Fruit fly (Drosophila melanogaster): Measurements from ENCODE around the gene CG4502.

CG4502 gene

dm6 chr2L:7154861-7155594 is 49.0 kb downstream of the CG4502 start (continued):
- no peak for TF ChIP-seq CG15479 (GFP tag; optimal IDR thresholded peaks at IDR 0.05)
- TF ChIP-seq CG17568 (GFP tag; optimal IDR thresholded peaks at IDR 0.05), result no peak
- no peak for TF ChIP-seq NC2β (GFP tag; optimal IDR thresholded peaks at IDR 0.05)
- TF ChIP-seq Dbx (GFP tag; IDR thresholded peaks at IDR 0.05), result no peak
- TF ChIP-seq Usf (GFP tag; optimal IDR thresholded peaks at IDR 0.05), result no peak
- TF ChIP-seq odd (GFP tag; optimal IDR thresholded peaks at IDR 0.05), result no peak
- peak; percentile 25 for TF ChIP-seq nmo (GFP tag; optimal IDR thresholded peaks at IDR 0.05)
- peak; percentile 36 for TF ChIP-seq az2 (GFP tag; optimal IDR thresholded peaks at IDR 0.05)
- TF ChIP-seq CG6683 (GFP tag; optimal IDR thresholded peaks at IDR 0.05), result no peak
- TF ChIP-seq ash1 (GFP tag; optimal IDR thresholded peaks at IDR 0.05), result no peak
- TF ChIP-seq CG11723 (GFP tag; optimal IDR thresholded peaks at IDR 0.05), result no peak
- peak; percentile 31 for TF ChIP-seq CG18262 (tag; optimal IDR thresholded peaks at IDR 0.05)
- TF ChIP-seq HmgZ (tag; optimal IDR thresholded peaks at IDR 0.05), result no peak
- no peak for TF ChIP-seq slou (GFP tag; optimal IDR thresholded peaks at IDR 0.05)
- TF ChIP-seq hb (GFP tag; IDR thresholded peaks at IDR 0.05; ENCODE audit: partially characterized antibody), result no peak
- no peak for TF ChIP-seq z (GFP tag; IDR thresholded peaks at IDR 0.05)
- no peak for TF ChIP-seq Trl (optimal IDR thresholded peaks at IDR 0.05)
- TF ChIP-seq Trl (GFP tag; optimal IDR thresholded peaks at IDR 0.05), result peak; percentile 31
- peak; percentile 6 for TF ChIP-seq Antp (GFP tag; optimal IDR thresholded peaks at IDR 0.05)
- no peak for TF ChIP-seq tx (GFP tag; optimal IDR thresholded peaks at IDR 0.05)
- TF ChIP-seq CG18476 (GFP tag; optimal IDR thresholded peaks at IDR 0.05), result peak; percentile 9
- TF ChIP-seq Vsx1 (GFP tag; optimal IDR thresholded peaks at IDR 0.05), result no peak
- TF ChIP-seq PHDP (tag; optimal IDR thresholded peaks at IDR 0.05), result peak; percentile 20
- TF ChIP-seq CG7987 (GFP tag; optimal IDR thresholded peaks at IDR 0.05), result no peak
- no peak for TF ChIP-seq twi (tag; optimal IDR thresholded peaks at IDR 0.05)
- no peak for TF ChIP-seq CG30020 (tag; optimal IDR thresholded peaks at IDR 0.05)
- no peak for TF ChIP-seq CrebB (tag; optimal IDR thresholded peaks at IDR 0.05)
- TF ChIP-seq Ssrp (tag; optimal IDR thresholded peaks at IDR 0.05), result no peak
- TF ChIP-seq Ptx1 (GFP tag; IDR thresholded peaks at IDR 0.05), result peak; percentile 67
- TF ChIP-seq so (GFP tag; IDR thresholded peaks at IDR 0.05), result no peak
- TF ChIP-seq CG9215 (GFP tag; IDR thresholded peaks at IDR 0.05), result 0 out of 2 replicates have a peak, but pooled peaks have one; percentile 14
- TF ChIP-seq usp (GFP tag; optimal IDR thresholded peaks at IDR 0.05), result no peak
- no peak for TF ChIP-seq Dfd (GFP tag; optimal IDR thresholded peaks at IDR 0.05)
- TF ChIP-seq Meics (GFP tag; optimal IDR thresholded peaks at IDR 0.05), result no peak
- no peak for TF ChIP-seq Stat92E (GFP tag; optimal IDR thresholded peaks at IDR 0.05)
- TF ChIP-seq pfk (GFP tag; optimal IDR thresholded peaks at IDR 0.05), result no peak
- TF ChIP-seq CG12942 (GFP tag; optimal IDR thresholded peaks at IDR 0.05), result peak; percentile 9
- TF ChIP-seq CG9876 (GFP tag; optimal IDR thresholded peaks at IDR 0.05), result no peak
- TF ChIP-seq Gsc (GFP tag; IDR thresholded peaks at IDR 0.05), result 0 out of 2 replicates have a peak, but pooled peaks have one; percentile 21
- no peak for TF ChIP-seq toy (GFP tag; IDR thresholded peaks at IDR 0.05)
- TF ChIP-seq Camta (GFP tag; optimal IDR thresholded peaks at IDR 0.05), result peak; percentile 15
- TF ChIP-seq CG17328 (GFP tag; IDR thresholded peaks at IDR 0.05), result peak; percentile 53
- 0 out of 2 replicates have a peak, but pooled peaks have one; percentile 36 for TF ChIP-seq Awh (GFP tag; IDR thresholded peaks at IDR 0.05)
- TF ChIP-seq Tbp (GFP tag; optimal IDR thresholded peaks at IDR 0.05), result no peak
- no peak for TF ChIP-seq mirr (GFP tag; optimal IDR thresholded peaks at IDR 0.05)
- no peak for TF ChIP-seq inv (GFP tag; IDR thresholded peaks at IDR 0.05; ENCODE audit: partially characterized antibody)
- no peak for TF ChIP-seq CG12236 (GFP tag; optimal IDR thresholded peaks at IDR 0.05)
- TF ChIP-seq CG12299 (tag; optimal IDR thresholded peaks at IDR 0.05), result no peak
- TF ChIP-seq CG13123 (GFP tag; optimal IDR thresholded peaks at IDR 0.05), result no peak
- no peak for TF ChIP-seq gro (GFP tag; optimal IDR thresholded peaks at IDR 0.05)
- TF ChIP-seq CG3163 (GFP tag; optimal IDR thresholded peaks at IDR 0.05), result no peak
